Worm (Caenorhabditis elegans) whole organism, L4 larva: Measurements from ENCODE around the gene C05G5.7.
A peak's percentile ranks its signal among the peaks of the same experiment; 100 is the strongest.

Experiments used
- D1046.2 ChIP-seq: fragments of 200-800 bp; sonication (Bioruptor generic); IDR thresholded peaks from 2 replicates; pipeline ENCODE4 v1.3.6; 2022; ENCODE audit warnings: missing genetic modification characterization, missing compliant biosample characterization
- F44E2.7 ChIP-seq: fragments of 200-800 bp; sonication (Bioruptor generic); IDR thresholded peaks from 2 replicates; pipeline ENCODE4 v2.1.2; 2022; ENCODE audit warnings: missing genetic modification characterization, missing compliant biosample characterization
- T26A8.4 ChIP-seq: fragments of 200-800 bp; sonication (Bioruptor generic); IDR thresholded peaks from 2 replicates; pipeline ENCODE4 v1.3.6; 2022; ENCODE audit warnings: missing genetic modification characterization, missing compliant biosample characterization
- aha-1 ChIP-seq: fragments of 150-350 bp; peaks from one replicate; lab custom pipeline; 2014; ENCODE audit warnings: missing biosample characterization, missing genetic modification characterization
- ceh-20 ChIP-seq: fragments of 200-800 bp; sonication (Bioruptor generic); IDR thresholded peaks from 2 replicates; pipeline ENCODE4 v1.3.6; 2022; ENCODE audit warnings: missing genetic modification reagents, missing genetic modification characterization, missing compliant biosample characterization
- ceh-44 ChIP-seq: fragments of 200-800 bp; sonication (Bioruptor generic); IDR thresholded peaks from 2 replicates; pipeline ENCODE4 v1.3.6; 2022; ENCODE audit warnings: missing genetic modification reagents, missing genetic modification characterization, missing compliant biosample characterization
- ceh-82 ChIP-seq: sonication (generic microtip); optimal IDR thresholded peaks from 2 replicates; lab custom pipeline; 2017; ENCODE audit warnings: missing biosample characterization, missing genetic modification characterization
- dmd-6 ChIP-seq: fragments of 200-800 bp; sonication (Bioruptor generic); IDR thresholded peaks from 2 replicates; pipeline ENCODE4 v1.3.6; 2022; ENCODE audit warnings: missing genetic modification reagents, missing genetic modification characterization, missing compliant biosample characterization
- dmd-9 ChIP-seq: fragments of 200-800 bp; sonication (Bioruptor generic); IDR thresholded peaks from 2 replicates; pipeline ENCODE4 v1.3.6; 2022; ENCODE audit warnings: missing genetic modification reagents, missing genetic modification characterization, missing compliant biosample characterization
- dpl-1 ChIP-seq: fragments of 150-350 bp; optimal IDR thresholded peaks from 2 replicates; lab custom pipeline; 2014; ENCODE audit warnings: missing biosample characterization, missing genetic modification reagents, missing genetic modification characterization
- duxl-1 ChIP-seq: sonication (generic microtip); optimal IDR thresholded peaks from 2 replicates; lab custom pipeline; 2016; ENCODE audit warnings: mild to moderate bottlenecking, missing genetic modification characterization, moderate library complexity, missing compliant biosample characterization; ENCODE audit not compliant: poor library complexity
- dve-1 ChIP-seq: sonication (generic microtip); optimal IDR thresholded peaks from 2 replicates; lab custom pipeline; 2017; ENCODE audit warnings: antibody characterized with exemption, mild to moderate bottlenecking, missing genetic modification characterization, missing compliant biosample characterization; ENCODE audit not compliant: insufficient read depth
- fkh-10 ChIP-seq: fragments of 150-350 bp; optimal IDR thresholded peaks from 2 replicates; lab custom pipeline; 2014; ENCODE audit warnings: missing biosample characterization, missing genetic modification reagents, missing genetic modification characterization
- fos-1 ChIP-seq: fragments of 150-350 bp; optimal IDR thresholded peaks from 2 replicates; lab custom pipeline; 2014; ENCODE audit warnings: missing biosample characterization, missing genetic modification characterization
- hlh-30 ChIP-seq: sonication (generic microtip); optimal IDR thresholded peaks from 2 replicates; lab custom pipeline; 2017; ENCODE audit warnings: antibody characterized with exemption, mild to moderate bottlenecking, missing genetic modification characterization, missing compliant biosample characterization; ENCODE audit not compliant: insufficient read depth
- jun-1 ChIP-seq: fragments of 150-350 bp; optimal IDR thresholded peaks from 2 replicates; lab custom pipeline; 2014; ENCODE audit warnings: missing biosample characterization, missing genetic modification reagents, missing genetic modification characterization
- lin-15B ChIP-seq: fragments of 150-350 bp; sonication (generic microtip); optimal IDR thresholded peaks from 3 replicates; lab custom pipeline; 2014; ENCODE audit warnings: missing biosample characterization, missing genetic modification characterization
- lir-3 ChIP-seq: sonication (generic microtip); optimal IDR thresholded peaks from 2 replicates; lab custom pipeline; 2016; ENCODE audit warnings: mild to moderate bottlenecking, missing genetic modification characterization, missing compliant biosample characterization
- madf-5 ChIP-seq, 2 experiments: fragments of 200-800 bp; sonication (Bioruptor generic); IDR thresholded peaks; 2 replicates each; pipeline ENCODE4 v1.3.6; 2022; ENCODE audit warnings: missing compliant biosample characterization in 2 of 2, missing genetic modification characterization in 2 of 2
- mdl-1 ChIP-seq, 2 experiments: fragments of 150-350 bp in 1 of 2; sonication (generic microtip) in 1 of 2; optimal IDR thresholded peaks; 2 replicates each; lab custom pipeline; 2014 to 2017; ENCODE audit warnings: missing biosample characterization in 2 of 2, missing genetic modification characterization in 2 of 2
- mdt-29 ChIP-seq: fragments of 200-800 bp; sonication (Bioruptor generic); IDR thresholded peaks from 2 replicates; pipeline ENCODE4 v1.3.6; 2022; ENCODE audit warnings: missing genetic modification reagents, missing genetic modification characterization, missing compliant biosample characterization
- mep-1 ChIP-seq: fragments of 150-350 bp; sonication (generic microtip); optimal IDR thresholded peaks from 3 replicates; lab custom pipeline; 2014; ENCODE audit warnings: missing biosample characterization, missing genetic modification characterization
- nhr-102 ChIP-seq: sonication (generic microtip); optimal IDR thresholded peaks from 2 replicates; lab custom pipeline; 2016; ENCODE audit warnings: mild to moderate bottlenecking, missing genetic modification characterization, moderate library complexity, missing compliant biosample characterization
- nhr-237 ChIP-seq: sonication (generic microtip); optimal IDR thresholded peaks from 2 replicates; lab custom pipeline; 2017; ENCODE audit warnings: missing biosample characterization, missing genetic modification characterization
- nhr-28 ChIP-seq: fragments of 150-350 bp; optimal IDR thresholded peaks from 2 replicates; lab custom pipeline; 2014; ENCODE audit warnings: missing biosample characterization, missing genetic modification characterization
- nhr-42 ChIP-seq: fragments of 200-800 bp; sonication (Bioruptor generic); IDR thresholded peaks from 2 replicates; pipeline ENCODE4 v1.3.6; 2022; ENCODE audit warnings: missing genetic modification characterization, missing compliant biosample characterization
- nhr-76 ChIP-seq: fragments of 150-350 bp; optimal IDR thresholded peaks from 2 replicates; lab custom pipeline; 2014; ENCODE audit warnings: missing biosample characterization, missing genetic modification characterization
- php-3 ChIP-seq: fragments of 200-800 bp; sonication (Bioruptor generic); IDR thresholded peaks from 2 replicates; pipeline ENCODE4 v1.3.6; 2022; ENCODE audit warnings: missing genetic modification reagents, missing genetic modification characterization, missing compliant biosample characterization
- pqm-1 ChIP-seq: sonication (generic microtip); optimal IDR thresholded peaks from 2 replicates; lab custom pipeline; 2017; ENCODE audit warnings: missing biosample characterization, missing genetic modification characterization
- skn-1 ChIP-seq: fragments of 150-350 bp; optimal IDR thresholded peaks from 2 replicates; lab custom pipeline; 2014; ENCODE audit warnings: missing biosample characterization, missing genetic modification characterization
- snpc-4 ChIP-seq: fragments of 150-350 bp; optimal IDR thresholded peaks from 2 replicates; lab custom pipeline; 2014; ENCODE audit warnings: missing biosample characterization, missing genetic modification characterization
- spr-3 ChIP-seq: fragments of 200-800 bp; sonication (Bioruptor generic); optimal IDR thresholded peaks from 2 replicates; lab custom pipeline; 2018; ENCODE audit warnings: mild to moderate bottlenecking, missing genetic modification characterization, missing compliant biosample characterization
- unc-130 ChIP-seq: sonication (generic microtip); optimal IDR thresholded peaks from 2 replicates; lab custom pipeline; 2016; ENCODE audit warnings: missing genetic modification reagents, missing genetic modification characterization, missing compliant biosample characterization
- unc-62 ChIP-seq, 3 experiments: fragments of 150-350 bp in 1 of 3; sonication (generic microtip); optimal IDR thresholded peaks in 2 of 3; peaks in 1 of 3; 1 replicate in 1 of 3; 2 replicates in 2 of 3; lab custom pipeline; 2014 to 2017; ENCODE audit warnings: missing biosample characterization in 3 of 3, missing genetic modification characterization in 3 of 3, missing genetic modification reagents in 3 of 3, missing genotype in 1 of 3
- zfp-2 ChIP-seq: sonication (generic microtip); optimal IDR thresholded peaks from 2 replicates; lab custom pipeline; 2016; ENCODE audit warnings: mild to moderate bottlenecking, missing genetic modification characterization, missing compliant biosample characterization
- ztf-11 ChIP-seq: fragments of 150-350 bp; optimal IDR thresholded peaks from 2 replicates; lab custom pipeline; 2014; ENCODE audit warnings: missing biosample characterization, missing genetic modification characterization

C05G5.7 gene

DNA sequence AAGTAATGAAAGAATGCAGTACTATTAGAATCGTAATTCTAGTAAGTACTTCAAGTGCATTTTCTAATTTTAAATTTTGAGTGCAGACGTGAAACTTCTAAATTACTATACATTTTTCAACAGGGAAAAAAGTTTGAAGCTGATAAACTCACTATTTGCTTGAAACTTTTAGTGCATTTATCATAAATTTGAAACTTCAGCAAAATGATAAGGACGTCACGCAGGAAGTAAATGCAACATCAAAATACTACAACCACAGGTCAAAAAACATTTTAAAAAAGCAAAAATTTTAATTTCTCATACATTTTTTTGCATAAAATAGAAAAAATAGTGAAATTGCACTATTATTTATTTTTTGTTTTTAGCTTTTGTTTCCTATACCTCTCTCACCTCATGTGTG lies 4.1 kb downstream of the C05G5.7 start (continued):
- no peak for TF ChIP-seq dpl-1 (GFP tag; lab: Kevin White, UChicago)
- no peak for TF ChIP-seq php-3
- TF ChIP-seq jun-1 = no peak
- no peak for TF ChIP-seq nhr-76 (tag; lab: Kevin White, UChicago)
- no peak for TF ChIP-seq skn-1 (tag; lab: Kevin White, UChicago)

DNA sequence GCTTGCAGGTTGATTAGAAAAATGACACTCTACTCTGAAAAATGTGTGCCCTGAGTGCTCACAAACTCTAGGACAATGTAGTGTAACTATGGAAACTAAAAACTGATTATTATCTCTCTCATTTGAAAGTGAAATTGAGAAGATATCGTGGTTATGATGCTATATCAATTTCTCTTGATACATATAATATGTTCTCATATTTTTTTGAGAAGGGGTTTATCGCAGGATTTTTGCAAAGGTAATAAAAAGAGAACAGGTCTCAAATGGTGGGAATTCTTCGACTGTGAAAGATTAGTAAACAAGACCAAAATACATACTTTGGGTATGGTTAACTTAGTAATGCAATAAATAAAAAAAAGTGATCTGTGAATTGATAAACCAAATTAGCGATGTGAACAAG lies 6.0 kb downstream of the C05G5.7 start:
- TF ChIP-seq fkh-10 (GFP tag; lab: Kevin White, UChicago) (no peak), lir-3 (tag; lab: Kevin White, UChicago) (no peak), D1046.2 (GFP tag; lab: Robert Waterston, UW) (no peak), duxl-1 (no peak), aha-1 (tag; lab: Kevin White, UChicago) (peak; percentile 91), lin-15B (tag; lab: Kevin White, UChicago) (no peak), ceh-82 (no peak), mdt-29 (no peak), mep-1 (tag; lab: Kevin White, UChicago) (no peak), nhr-42 (GFP tag; lab: Robert Waterston, UW) (no peak), ceh-44 (GFP tag; lab: Robert Waterston, UW) (no peak), unc-62 (GFP tag; optimal IDR thresholded peaks at IDR 0.05 in 1 of 2; lab: Kevin White, UChicago) (peak in 1 of 2 experiments; percentile 50), unc-62 (tag; optimal IDR thresholded peaks at IDR 0.05; lab: Kevin White, UChicago) (no peak)

DNA sequence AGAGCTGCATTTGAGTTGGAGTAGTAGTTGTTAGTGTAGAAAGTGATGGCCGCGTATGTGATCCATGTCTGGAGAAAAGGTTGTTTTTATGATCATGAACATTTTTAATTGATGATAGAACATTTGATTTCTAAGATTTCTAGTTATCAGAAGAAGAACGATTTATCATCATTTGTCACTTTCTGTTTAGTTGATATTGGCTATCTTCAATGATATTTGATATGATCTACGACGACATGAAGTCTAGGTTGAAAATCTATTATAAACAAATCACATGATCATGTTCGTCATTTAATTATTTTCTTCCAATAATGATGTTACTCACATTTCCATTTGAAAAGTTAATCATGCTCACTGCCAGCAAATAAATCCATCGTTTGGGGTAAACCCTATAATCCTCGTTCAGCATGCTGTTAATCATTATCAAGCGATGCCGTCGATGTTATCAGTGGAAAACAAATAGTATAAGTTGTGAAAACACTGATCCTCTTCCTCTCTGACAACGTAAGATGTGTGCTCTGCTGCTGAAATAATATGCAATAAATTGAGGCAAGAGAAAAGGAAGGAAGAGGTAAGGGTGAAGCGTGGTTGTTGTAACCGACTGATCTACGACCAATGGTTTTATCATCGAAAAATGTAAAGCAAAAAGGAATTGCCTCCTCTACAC lies 6.5 kb downstream of the C05G5.7 start:
- TF ChIP-seq nhr-102 = no peak
- no peak for TF ChIP-seq fos-1 (tag; lab: Kevin White, UChicago)
- peak; percentile 24 for TF ChIP-seq pqm-1 (tag; lab: Kevin White, UChicago)
- TF ChIP-seq hlh-30 = peak; percentile 28
- TF ChIP-seq unc-130 (GFP tag; lab: Kevin White, UChicago) = no peak
- TF ChIP-seq D1046.2 (GFP tag; lab: Robert Waterston, UW) = no peak
- no peak for TF ChIP-seq dmd-9
- TF ChIP-seq zfp-2 (tag; lab: Kevin White, UChicago) = no peak
- TF ChIP-seq ceh-44 (GFP tag; lab: Robert Waterston, UW) = no peak
- peak; percentile 6 for TF ChIP-seq dve-1 (tag; lab: Kevin White, UChicago)
- 0 out of 2 replicates have a peak, but pooled peaks have one; percentile 14 for TF ChIP-seq F44E2.7 (GFP tag; lab: Robert Waterston, UW)
- peak in 1 of 2 experiments; percentile 5 for TF ChIP-seq mdl-1 (tag; optimal IDR thresholded peaks at IDR 0.05; lab: Kevin White, UChicago)
- no peak for TF ChIP-seq spr-3 (GFP tag; lab: Kevin White, UChicago)
- no peak for TF ChIP-seq lin-15B (tag; lab: Kevin White, UChicago)
- peak; percentile 13; the same call in 1 of the 2 replicates for TF ChIP-seq dmd-6 (GFP tag; lab: Robert Waterston, UW)
- no peak for TF ChIP-seq nhr-28 (tag; lab: Kevin White, UChicago)
- no peak for TF ChIP-seq ztf-11
- no peak for TF ChIP-seq nhr-42 (GFP tag; lab: Robert Waterston, UW)
- peak in 1 of 2 experiments; percentile 58 for TF ChIP-seq unc-62 (GFP tag; optimal IDR thresholded peaks at IDR 0.05 in 1 of 2; lab: Kevin White, UChicago)
- TF ChIP-seq unc-62 (tag; optimal IDR thresholded peaks at IDR 0.05; lab: Kevin White, UChicago) = no peak
- no peak for TF ChIP-seq madf-5 (GFP tag; IDR thresholded peaks at IDR 0.05; lab: Robert Waterston, UW)
- peak; percentile 57; the same call in 1 of the 2 replicates for TF ChIP-seq ceh-20
- TF ChIP-seq, all 104 proteins: peak for 8

DNA sequence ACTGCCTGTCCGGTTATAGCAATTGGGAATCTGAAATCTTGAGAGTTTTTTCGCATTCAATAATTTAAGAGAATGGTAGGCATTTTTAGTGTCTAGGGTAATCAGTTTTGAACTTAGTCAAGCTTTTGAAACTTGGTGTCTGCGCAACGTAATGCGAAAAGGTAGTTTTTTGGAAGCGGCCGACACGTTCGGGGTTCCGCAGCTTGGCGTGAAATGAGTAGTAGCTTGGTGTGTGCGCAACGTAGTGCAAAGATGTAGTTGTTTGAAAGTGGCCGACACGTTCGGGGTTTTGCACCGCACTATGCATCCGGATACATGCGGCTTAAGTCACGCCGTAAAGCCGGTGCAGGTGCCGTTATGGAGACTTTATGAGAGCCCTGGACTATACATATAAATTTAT lies 7.4 kb downstream of the C05G5.7 start:
- TF ChIP-seq T26A8.4 (GFP tag; lab: Robert Waterston, UW) = no peak
- TF ChIP-seq nhr-237 = no peak
- no peak for TF ChIP-seq unc-130 (GFP tag; lab: Kevin White, UChicago)
- TF ChIP-seq snpc-4 (tag; lab: Kevin White, UChicago) = peak; percentile 5
